Worm (Caenorhabditis elegans) whole organism, L1 larva: Measurements from ENCODE around the gene R13H4.2.
A peak's percentile ranks its signal among the peaks of the same experiment; 100 is the strongest.

Source experiments
- C16A3.4 ChIP-seq: fragments of 150-350 bp; optimal IDR thresholded peaks from 2 replicates; lab custom pipeline; 2014; ENCODE audit warnings: missing biosample characterization, missing genetic modification characterization
- blmp-1 ChIP-seq: fragments of 150-350 bp; optimal IDR thresholded peaks from 2 replicates; lab custom pipeline; 2014; ENCODE audit warnings: missing biosample characterization, missing genetic modification characterization
- ceh-82 ChIP-seq, 3 experiments: fragments of 150-350 bp in 1 of 3; sonication (generic microtip) in 2 of 3; optimal IDR thresholded peaks; 2 replicates each; lab custom pipeline; 2014 to 2017; ENCODE audit warnings: missing biosample characterization in 3 of 3, missing genetic modification characterization in 3 of 3
- dpl-1 ChIP-seq, 3 experiments: fragments of 150-350 bp in 2 of 3; sonication (generic microtip) in 1 of 3; optimal IDR thresholded peaks; 2 replicates each; lab custom pipeline; 2014 to 2017; ENCODE audit warnings: missing biosample characterization in 3 of 3, missing genetic modification characterization in 3 of 3, missing genetic modification reagents in 3 of 3
- dsc-1 ChIP-seq: sonication (generic microtip); optimal IDR thresholded peaks from 2 replicates; lab custom pipeline; 2016; ENCODE audit warnings: mild to moderate bottlenecking, missing genetic modification characterization, missing compliant biosample characterization
- efl-1 ChIP-seq, 4 experiments: fragments of 150-350 bp; optimal IDR thresholded peaks in 3 of 4; peaks in 1 of 4; 1 replicate in 1 of 4; 2 replicates in 3 of 4; lab custom pipeline; 2014; ENCODE audit warnings: missing biosample characterization in 2 of 4, missing genetic modification characterization in 2 of 4, missing genetic modification reagents in 2 of 4
- efl-3 ChIP-seq: fragments of 200-800 bp; sonication (Bioruptor generic); optimal IDR thresholded peaks from 2 replicates; lab custom pipeline; 2018; ENCODE audit warnings: mild to moderate bottlenecking, missing genetic modification characterization, missing compliant biosample characterization
- egl-27 ChIP-seq, 2 experiments: fragments of 150-350 bp in 1 of 2; sonication (generic microtip); optimal IDR thresholded peaks; 3 replicates each; lab custom pipeline; 2017 to 2018; ENCODE audit warnings: missing biosample characterization in 2 of 2, missing genetic modification characterization in 2 of 2, missing genetic modification reagents in 2 of 2
- elt-2 ChIP-seq: sonication (generic microtip); optimal IDR thresholded peaks from 2 replicates; lab custom pipeline; 2016; ENCODE audit warnings: missing genetic modification characterization, mild to moderate bottlenecking, inconsistent platforms, missing compliant biosample characterization, missing genetic modification reagents
- elt-3 ChIP-seq, 6 experiments: fragments of 150-350 bp in 1 of 6; sonication (generic microtip); optimal IDR thresholded peaks; 2 replicates each; lab custom pipeline; 2017 to 2018; ENCODE audit warnings: missing biosample characterization in 6 of 6, missing genetic modification characterization in 6 of 6, inconsistent platforms in 1 of 6
- ets-5 ChIP-seq: fragments of 200-800 bp; sonication (Bioruptor generic); IDR thresholded peaks from 2 replicates; pipeline ENCODE4 v1.3.6; 2022; ENCODE audit warnings: missing genetic modification characterization, missing compliant biosample characterization
- fkh-10 ChIP-seq: sonication (generic microtip); optimal IDR thresholded peaks from 2 replicates; lab custom pipeline; 2017; ENCODE audit warnings: missing biosample characterization, missing genetic modification reagents, missing genetic modification characterization
- fkh-4 ChIP-seq: sonication (generic microtip); optimal IDR thresholded peaks from 2 replicates; lab custom pipeline; 2016; ENCODE audit warnings: missing compliant biosample characterization, missing genetic modification characterization, borderline replicate concordance
- fos-1 ChIP-seq: fragments of 150-350 bp; optimal IDR thresholded peaks from 2 replicates; lab custom pipeline; 2014; ENCODE audit warnings: missing biosample characterization, missing genetic modification characterization
- grh-1 ChIP-seq: fragments of 200-800 bp; sonication (Bioruptor generic); IDR thresholded peaks from 2 replicates; pipeline ENCODE4 v1.3.6; 2022; ENCODE audit warnings: missing genetic modification reagents, missing genetic modification characterization, missing compliant biosample characterization
- isw-1 ChIP-seq: fragments of 200-800 bp; sonication (Bioruptor generic); IDR thresholded peaks from 2 replicates; pipeline ENCODE4 v1.3.6; 2022; ENCODE audit warnings: missing genetic modification characterization, missing compliant biosample characterization
- jun-1 ChIP-seq: fragments of 150-350 bp; optimal IDR thresholded peaks from 2 replicates; lab custom pipeline; 2014; ENCODE audit warnings: missing biosample characterization, missing genetic modification reagents, missing genetic modification characterization
- lin-14 ChIP-seq: fragments of 200-800 bp; sonication (Bioruptor generic); optimal IDR thresholded peaks from 2 replicates; lab custom pipeline; 2018; ENCODE audit warnings: mild to moderate bottlenecking, missing genetic modification characterization, moderate library complexity, missing compliant biosample characterization
- lin-35 ChIP-seq, 2 experiments: fragments of 150-350 bp; optimal IDR thresholded peaks; 2 replicates each; lab custom pipeline; 2014; ENCODE audit warnings: missing biosample characterization in 2 of 2, missing genetic modification characterization in 2 of 2, missing genetic modification reagents in 2 of 2
- lir-3 ChIP-seq: sonication (generic microtip); optimal IDR thresholded peaks from 2 replicates; lab custom pipeline; 2016; ENCODE audit warnings: mild to moderate bottlenecking, missing genetic modification characterization, moderate library complexity, missing compliant biosample characterization; ENCODE audit not compliant: poor library complexity
- lsy-2 ChIP-seq, 2 experiments: fragments of 150-350 bp; optimal IDR thresholded peaks; 2 replicates each; lab custom pipeline; 2014; ENCODE audit warnings: missing biosample characterization in 2 of 2, missing genetic modification characterization in 2 of 2
- mdl-1 ChIP-seq, 2 experiments: fragments of 150-350 bp; optimal IDR thresholded peaks; 2 replicates each; lab custom pipeline; 2014 to 2017; ENCODE audit warnings: missing biosample characterization in 2 of 2, missing genetic modification characterization in 2 of 2, inconsistent platforms in 1 of 2
- nhr-11 ChIP-seq: fragments of 150-350 bp; optimal IDR thresholded peaks from 2 replicates; lab custom pipeline; 2014; ENCODE audit warnings: missing biosample characterization, missing genetic modification characterization
- nhr-19 ChIP-seq: fragments of 200-800 bp; sonication (Bioruptor generic); conservative IDR thresholded peaks from 2 replicates; pipeline ENCODE4 v1.3.6; 2022; ENCODE audit warnings: missing genetic modification characterization, missing compliant biosample characterization
- nhr-20 ChIP-seq: sonication (generic microtip); optimal IDR thresholded peaks from 2 replicates; lab custom pipeline; 2016; ENCODE audit warnings: mild to moderate bottlenecking, missing genetic modification characterization, missing compliant biosample characterization
- nhr-28 ChIP-seq: fragments of 150-350 bp; optimal IDR thresholded peaks from 2 replicates; lab custom pipeline; 2014; ENCODE audit warnings: missing biosample characterization, missing genetic modification characterization
- nhr-71 ChIP-seq: sonication (generic microtip); optimal IDR thresholded peaks from 2 replicates; lab custom pipeline; 2016; ENCODE audit warnings: mild to moderate bottlenecking, missing genetic modification characterization, moderate library complexity, missing compliant biosample characterization
- nhr-76 ChIP-seq: sonication (generic microtip); optimal IDR thresholded peaks from 2 replicates; lab custom pipeline; 2017; ENCODE audit warnings: missing biosample characterization, missing genetic modification characterization
- nhr-84 ChIP-seq: sonication (generic microtip); optimal IDR thresholded peaks from 2 replicates; lab custom pipeline; 2017; ENCODE audit warnings: missing biosample characterization, missing genetic modification characterization
- nhr-85 ChIP-seq: sonication (generic microtip); peaks from one replicate; lab custom pipeline; 2016; ENCODE audit warnings: missing genetic modification characterization, inconsistent platforms, missing compliant biosample characterization
- nhr-90 ChIP-seq: sonication (generic microtip); optimal IDR thresholded peaks from 2 replicates; lab custom pipeline; 2016; ENCODE audit warnings: mild to moderate bottlenecking, missing genetic modification characterization, missing compliant biosample characterization; ENCODE audit not compliant: poor library complexity
- pqm-1 ChIP-seq: sonication (generic microtip); optimal IDR thresholded peaks from 3 replicates; lab custom pipeline; 2017; ENCODE audit warnings: missing biosample characterization, missing genetic modification characterization
- snpc-4 ChIP-seq: fragments of 150-350 bp; optimal IDR thresholded peaks from 2 replicates; lab custom pipeline; 2014; ENCODE audit warnings: missing biosample characterization, missing genetic modification characterization
- snu-23 ChIP-seq: sonication (generic microtip); optimal IDR thresholded peaks from 2 replicates; lab custom pipeline; 2016; ENCODE audit warnings: missing genetic modification characterization, missing compliant biosample characterization
- sup-37 ChIP-seq: fragments of 200-800 bp; sonication (Bioruptor generic); optimal IDR thresholded peaks from 2 replicates; lab custom pipeline; 2018; ENCODE audit warnings: mild to moderate bottlenecking, missing genetic modification characterization, missing compliant biosample characterization
- tbx-2 ChIP-seq: sonication (generic microtip); optimal IDR thresholded peaks from 2 replicates; lab custom pipeline; 2016; ENCODE audit warnings: missing genetic modification characterization, missing compliant biosample characterization
- unc-30 ChIP-seq: sonication (generic microtip); optimal IDR thresholded peaks from 2 replicates; lab custom pipeline; 2017; ENCODE audit warnings: missing biosample characterization, missing genetic modification characterization
- xbp-1 ChIP-seq: sonication (generic microtip); optimal IDR thresholded peaks from 2 replicates; lab custom pipeline; 2016; ENCODE audit warnings: missing genetic modification characterization, missing compliant biosample characterization
- zip-4 ChIP-seq: fragments of 200-800 bp; sonication (Bioruptor generic); optimal IDR thresholded peaks from 2 replicates; lab custom pipeline; 2018; ENCODE audit warnings: mild to moderate bottlenecking, missing genetic modification characterization, moderate library complexity, missing compliant biosample characterization
- ztf-11 ChIP-seq, 2 experiments: sonication (generic microtip); optimal IDR thresholded peaks; 2 replicates each; lab custom pipeline; 2016 to 2017; ENCODE audit warnings: missing genetic modification characterization in 2 of 2, missing biosample characterization in 1 of 2, missing compliant biosample characterization in 1 of 2
- ztf-4 ChIP-seq: fragments of 150-350 bp; optimal IDR thresholded peaks from 2 replicates; lab custom pipeline; 2014; ENCODE audit warnings: missing biosample characterization, missing genetic modification characterization

R13H4.2 gene

DNA sequence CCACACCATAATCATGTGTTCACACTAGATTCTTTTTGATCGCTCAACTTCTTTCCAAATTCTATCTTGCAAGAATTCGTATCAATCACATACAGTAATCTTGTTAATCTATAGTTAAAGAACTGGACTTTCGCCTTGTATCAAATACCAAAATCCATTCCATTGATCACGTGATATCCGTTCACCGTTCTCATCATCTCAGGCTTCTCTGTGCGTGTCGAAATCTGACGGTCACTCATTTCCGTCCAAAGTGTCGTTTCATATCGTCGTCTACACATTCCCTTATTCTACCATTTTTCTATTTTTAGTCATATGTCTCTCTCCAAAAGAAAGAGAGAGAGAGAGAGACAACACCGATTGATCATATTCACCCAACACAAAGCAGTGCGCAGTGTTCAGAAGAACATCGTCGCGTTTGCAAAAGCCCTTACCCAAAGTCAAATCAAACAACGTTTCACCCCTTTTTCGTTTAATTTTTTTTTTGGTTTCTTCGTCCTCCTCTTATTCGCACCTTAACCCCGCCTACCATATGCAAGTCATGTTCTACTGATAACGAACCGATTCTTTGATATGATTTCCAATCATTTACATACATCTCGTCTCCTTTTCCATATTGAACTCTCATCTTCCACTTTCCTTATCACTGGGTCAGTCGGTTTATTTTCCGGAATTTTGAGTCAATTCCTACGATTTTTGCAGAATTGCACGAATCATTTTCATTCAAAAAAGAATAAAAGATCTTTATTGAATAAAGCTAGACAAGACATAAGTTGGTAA lies 23.1 kb downstream of the R13H4.2 start:
- TF ChIP-seq fos-1 (no peak), nhr-11 (tag; lab: Kevin White, UChicago) (no peak), blmp-1 (tag; lab: Kevin White, UChicago) (peak; percentile 63), nhr-20 (tag; lab: Kevin White, UChicago) (peak; percentile 59), nhr-85 (tag; lab: Kevin White, UChicago) (peak; percentile 92), efl-1 (optimal IDR thresholded peaks at IDR 0.05; lab: Kevin White, UChicago) (no peak), efl-1 (GFP tag; optimal IDR thresholded peaks at IDR 0.05 in 1 of 2; lab: Kevin White, UChicago) (peak in 1 of 2 experiments; percentile 19), lin-35 (GFP tag; optimal IDR thresholded peaks at IDR 0.05; lab: Kevin White, UChicago) (peak in 1 of 2 experiments; percentile 38), nhr-90 (peak; percentile 17), nhr-28 (tag; lab: Kevin White, UChicago) (no peak), jun-1 (tag; lab: Kevin White, UChicago) (peak; percentile 48), ceh-82 (tag; optimal IDR thresholded peaks at IDR 0.05; lab: Kevin White, UChicago) (no peak), ztf-4 (tag; lab: Kevin White, UChicago) (no peak), nhr-19 (GFP tag; lab: Robert Waterston, UW) (peak; percentile 36; the same call in 1 of the 2 replicates), lir-3 (no peak), nhr-71 (tag; lab: Kevin White, UChicago) (peak; percentile 62), nhr-84 (no peak), elt-3 (tag; optimal IDR thresholded peaks at IDR 0.05; lab: Kevin White, UChicago) (peak in 4 of 6 experiments; percentile 24 to 77 (median 54)), nhr-76 (tag; lab: Kevin White, UChicago) (no peak), efl-3 (no peak), tbx-2 (tag; lab: Kevin White, UChicago) (peak; percentile 14), mdl-1 (tag; optimal IDR thresholded peaks at IDR 0.05; lab: Kevin White, UChicago) (peak in 1 of 2 experiments; percentile 35), zip-4 (GFP tag; lab: Kevin White, UChicago) (no peak), sup-37 (no peak), dpl-1 (GFP tag; optimal IDR thresholded peaks at IDR 0.05; lab: Kevin White, UChicago) (no peak), pqm-1 (tag; lab: Kevin White, UChicago) (no peak), snu-23 (GFP tag; lab: Kevin White, UChicago) (peak; percentile 41), lsy-2 (tag; optimal IDR thresholded peaks at IDR 0.05; lab: Kevin White, UChicago) (peak in 1 of 2 experiments; percentile 67), grh-1 (GFP tag; lab: Robert Waterston, UW) (no peak), elt-2 (peak; percentile 60), fkh-4 (tag; lab: Kevin White, UChicago) (no peak), C16A3.4 (no peak), lin-14 (GFP tag; lab: Kevin White, UChicago) (peak; percentile 69), ztf-11 (tag; optimal IDR thresholded peaks at IDR 0.05; lab: Kevin White, UChicago) (no peak), fkh-10 (GFP tag; lab: Kevin White, UChicago) (no peak)
- TF ChIP-seq, all 84 proteins: peak for 16

DNA sequence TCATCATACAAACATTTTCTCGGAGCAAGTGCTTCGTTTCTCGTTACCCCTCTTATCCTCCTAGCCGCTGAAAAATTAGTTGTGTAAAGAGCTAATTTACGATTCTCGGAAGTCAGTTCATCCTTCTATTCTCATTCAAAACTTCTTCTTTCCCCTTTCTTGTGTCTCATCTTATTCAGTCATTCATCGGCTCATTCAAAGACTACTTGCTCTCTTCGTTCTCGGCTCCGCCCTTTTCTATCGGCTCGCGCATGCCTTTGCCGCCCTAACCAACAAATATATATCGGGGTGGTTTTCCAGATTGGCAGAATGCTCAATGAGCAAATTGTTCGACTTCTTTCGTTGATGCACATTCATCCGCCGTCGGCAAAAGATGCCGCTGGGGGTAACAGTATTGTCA lies 24.2 kb downstream of the R13H4.2 start, which contains the start of gene R13H4.5:
Gene R13H4.5, plus strand, starts transcription at position 301 of the 400 bp plus-strand sequence.
- TF ChIP-seq ets-5 (no peak), snpc-4 (tag; lab: Kevin White, UChicago) (no peak), unc-30 (tag; lab: Kevin White, UChicago) (no peak), xbp-1 (tag; lab: Kevin White, UChicago) (no peak), nhr-28 (tag; lab: Kevin White, UChicago) (no peak), isw-1 (GFP tag; lab: Robert Waterston, UW) (no peak), lin-14 (GFP tag; lab: Kevin White, UChicago) (peak; percentile 50), egl-27 (tag; optimal IDR thresholded peaks at IDR 0.05; lab: Kevin White, UChicago) (no peak), dsc-1 (peak; percentile 4)
